Worm (Caenorhabditis elegans) whole organism, early embryonic: ENCODE results near the gene ttr-19.

ENCODE experiments used
- B0310.2 ChIP-seq: sonication (generic microtip); optimal IDR thresholded peaks from 2 replicates; lab custom pipeline; 2016; ENCODE audit warnings: mild to moderate bottlenecking, missing genetic modification characterization, missing compliant biosample characterization
- F13C5.2 ChIP-seq: sonication (generic microtip); optimal IDR thresholded peaks from 2 replicates; lab custom pipeline; 2017; ENCODE audit warnings: mild to moderate bottlenecking, missing genetic modification characterization, inconsistent platforms, missing compliant biosample characterization
- aly-1 ChIP-seq: sonication (generic microtip); optimal IDR thresholded peaks from 2 replicates; lab custom pipeline; 2016; ENCODE audit warnings: missing genetic modification characterization, missing compliant biosample characterization
- ama-1 ChIP-seq: fragments of 150-350 bp; optimal IDR thresholded peaks from 2 replicates; lab custom pipeline; 2014
- ceh-13 ChIP-seq: fragments of 200-800 bp; sonication (Bioruptor generic); optimal IDR thresholded peaks from 2 replicates; lab custom pipeline; 2018; ENCODE audit warnings: mild to moderate bottlenecking, missing genetic modification characterization, missing compliant biosample characterization
- ceh-36 ChIP-seq: sonication (generic microtip); optimal IDR thresholded peaks from 2 replicates; lab custom pipeline; 2016; ENCODE audit warnings: missing genetic modification characterization, inconsistent platforms, missing compliant biosample characterization
- ets-7 ChIP-seq: sonication (generic microtip); optimal IDR thresholded peaks from 2 replicates; lab custom pipeline; 2016; ENCODE audit warnings: missing genotype, missing genetic modification characterization, missing compliant biosample characterization
- flt-1 ChIP-seq: fragments of 200-800 bp; sonication (Bioruptor generic); IDR thresholded peaks from 2 replicates; pipeline ENCODE4 v1.3.6; 2022; ENCODE audit warnings: missing genetic modification characterization, missing compliant biosample characterization
- hmbx-1 ChIP-seq: sonication (generic microtip); optimal IDR thresholded peaks from 2 replicates; lab custom pipeline; 2016; ENCODE audit warnings: mild to moderate bottlenecking, missing genetic modification characterization, missing compliant biosample characterization
- hmg-4 ChIP-seq: fragments of 200-800 bp; sonication (Bioruptor generic); optimal IDR thresholded peaks from 2 replicates; lab custom pipeline; 2018; ENCODE audit warnings: mild to moderate bottlenecking, missing genetic modification characterization, missing compliant biosample characterization
- hnd-1 ChIP-seq: sonication (generic microtip); optimal IDR thresholded peaks from 2 replicates; lab custom pipeline; 2016; ENCODE audit warnings: missing genetic modification characterization, missing compliant biosample characterization
- pes-1 ChIP-seq: fragments of 200-800 bp; sonication (Bioruptor generic); IDR thresholded peaks from 2 replicates; pipeline ENCODE4 v1.3.6; 2022; ENCODE audit warnings: missing genetic modification reagents, missing genetic modification characterization, missing compliant biosample characterization
- scrt-1 ChIP-seq: fragments of 200-800 bp; sonication (Bioruptor generic); IDR thresholded peaks from 2 replicates; pipeline ENCODE4 v1.3.6; 2022; ENCODE audit warnings: missing genetic modification characterization, missing compliant biosample characterization
- sea-1 ChIP-seq: fragments of 200-800 bp; sonication (Bioruptor generic); conservative IDR thresholded peaks from 2 replicates; pipeline ENCODE4 v1.3.6; 2022; ENCODE audit warnings: missing genetic modification characterization, missing compliant biosample characterization
- tbx-11 ChIP-seq: fragments of 200-800 bp; sonication (Bioruptor generic); IDR thresholded peaks from 2 replicates; pipeline ENCODE4 v1.3.6; 2022; ENCODE audit warnings: missing genetic modification characterization, missing compliant biosample characterization
- tbx-37 ChIP-seq: fragments of 200-800 bp; sonication (Bioruptor generic); conservative IDR thresholded peaks from 2 replicates; pipeline ENCODE4 v1.3.6; 2022; ENCODE audit warnings: missing genetic modification reagents, missing genetic modification characterization, missing compliant biosample characterization
- tra-4 ChIP-seq: sonication (generic microtip); optimal IDR thresholded peaks from 2 replicates; lab custom pipeline; 2017; ENCODE audit warnings: missing genetic modification characterization, missing compliant biosample characterization

Gene ttr-19

DNA sequence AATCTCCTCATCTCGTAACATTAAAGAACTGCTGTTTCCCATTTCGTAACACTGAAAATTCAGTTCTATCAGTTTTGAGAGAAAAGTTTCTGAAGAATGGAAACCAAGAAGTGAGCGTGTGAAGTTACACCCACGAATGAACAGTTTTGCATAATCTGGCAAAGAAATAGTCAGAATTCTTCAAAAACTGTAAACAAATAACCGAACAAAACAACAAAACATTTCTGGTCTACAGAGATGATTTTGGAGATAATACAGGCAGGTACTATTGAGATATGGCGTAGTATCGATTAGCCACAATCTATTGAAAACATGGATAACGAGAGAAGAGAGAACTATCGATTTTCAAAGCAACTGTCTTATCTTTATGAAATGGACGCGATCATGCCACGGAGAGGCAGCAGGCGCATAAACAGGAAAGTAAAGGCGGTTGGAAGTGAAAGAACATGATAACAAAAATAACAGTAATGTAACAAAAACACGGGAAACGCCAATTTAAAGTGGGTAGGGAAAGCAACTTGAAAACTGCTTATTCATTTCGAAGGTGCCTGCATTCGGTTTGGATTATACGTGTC, 23.7 kb downstream of the ttr-19 start, which contains the start of gene chpf-1:
Gene chpf-1 (minus strand): TSS at position 51 of the 575 bp plus-strand sequence.
- TF ChIP-seq aly-1 (no peak), hmg-4 (GFP tag; lab: Kevin White, UChicago) (no peak), hnd-1 (tag; lab: Kevin White, UChicago) (no peak)

DNA sequence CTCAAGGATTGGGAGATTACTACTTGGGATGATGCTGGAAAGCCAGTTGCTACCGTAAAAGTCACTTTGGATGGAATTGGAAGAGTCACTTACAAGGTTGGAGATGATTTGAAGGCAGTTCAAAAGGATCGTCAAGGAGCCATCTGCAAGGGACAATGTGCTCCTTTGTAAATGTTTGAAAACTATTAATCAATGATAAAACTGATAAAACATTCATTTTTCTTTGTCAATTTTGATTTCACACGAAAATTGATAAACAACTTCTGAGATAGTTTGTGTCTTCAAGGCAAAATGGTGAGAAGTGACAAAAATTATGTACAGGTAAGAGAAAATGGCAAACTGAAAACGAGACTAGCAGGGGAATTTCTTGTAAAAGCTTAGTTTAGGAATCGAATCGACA, 24.9 kb downstream of the ttr-19 start:
- no peak for TF ChIP-seq tra-4 (tag; lab: Kevin White, UChicago)
- TF ChIP-seq hnd-1 (tag; lab: Kevin White, UChicago): no peak
- TF ChIP-seq hmbx-1: no peak
- no peak for TF ChIP-seq ceh-13 (GFP tag; lab: Kevin White, UChicago)
- TF ChIP-seq sea-1 (GFP tag; lab: Robert Waterston, UW): no peak
- TF ChIP-seq hmg-4 (GFP tag; lab: Kevin White, UChicago): no peak
- TF ChIP-seq flt-1 (GFP tag; lab: Robert Waterston, UW): no peak
- TF ChIP-seq scrt-1 (GFP tag; lab: Robert Waterston, UW): no peak

DNA sequence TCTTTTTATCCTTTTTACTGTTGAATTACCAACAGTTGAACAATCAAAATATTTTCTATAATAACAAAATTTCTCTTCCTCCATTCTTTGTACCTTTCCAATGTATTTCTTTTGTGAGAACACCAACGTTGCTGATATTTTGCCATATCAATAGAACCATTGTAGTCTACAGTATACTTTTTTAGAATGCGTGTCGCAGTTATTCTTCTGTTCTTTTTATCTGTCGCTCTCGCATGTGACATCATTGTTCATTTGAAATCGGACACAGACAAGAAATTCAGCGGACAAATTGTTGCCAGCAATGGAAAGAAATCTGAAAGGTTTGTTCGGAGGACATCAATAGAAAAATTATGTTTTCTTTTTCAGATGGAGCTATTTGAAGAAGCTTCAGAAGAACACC, 25.3 kb downstream of the ttr-19 start, which contains the start of gene ZK856.7:
Gene ZK856.7 (plus strand): TSS at position 186 of the 400 bp plus-strand sequence.
- no peak for TF ChIP-seq tra-4 (tag; lab: Kevin White, UChicago)
- no peak for TF ChIP-seq pes-1 (GFP tag; lab: Robert Waterston, UW)
- no peak for TF ChIP-seq tbx-11 (GFP tag; lab: Robert Waterston, UW)
- no peak for TF ChIP-seq scrt-1 (GFP tag; lab: Robert Waterston, UW)
- no peak for TF ChIP-seq sea-1 (GFP tag; lab: Robert Waterston, UW)
- no peak for TF ChIP-seq tbx-37 (GFP tag; lab: Robert Waterston, UW)
- no peak for TF ChIP-seq B0310.2
- no peak for TF ChIP-seq flt-1 (GFP tag; lab: Robert Waterston, UW)
- TF ChIP-seq ceh-36: no peak
- TF ChIP-seq hnd-1 (tag; lab: Kevin White, UChicago): no peak
- no peak for TF ChIP-seq aly-1
- no peak for TF ChIP-seq hmg-4 (GFP tag; lab: Kevin White, UChicago)
- no peak for TF ChIP-seq F13C5.2 (tag; lab: Kevin White, UChicago)
- no peak for TF ChIP-seq ama-1 (lab: Kevin White, UChicago)
- TF ChIP-seq ets-7 (tag; lab: Kevin White, UChicago): no peak
- no peak for TF ChIP-seq ceh-13 (GFP tag; lab: Kevin White, UChicago)
- no peak for TF ChIP-seq hmbx-1

- TF ChIP-seq ets-7 (tag; lab: Kevin White, UChicago) (no peak), ceh-13 (GFP tag; lab: Kevin White, UChicago) (no peak), tra-4 (tag; lab: Kevin White, UChicago) (no peak), sea-1 (GFP tag; lab: Robert Waterston, UW) (no peak), tbx-11 (GFP tag; lab: Robert Waterston, UW) (no peak)
Measured at ce11 chrV:10198386-10198785, 28.8 kb downstream of the ttr-19 start, which contains the start of gene ZK856.6. ZK856.6 (plus strand) TSS chrV:10198686.

DNA sequence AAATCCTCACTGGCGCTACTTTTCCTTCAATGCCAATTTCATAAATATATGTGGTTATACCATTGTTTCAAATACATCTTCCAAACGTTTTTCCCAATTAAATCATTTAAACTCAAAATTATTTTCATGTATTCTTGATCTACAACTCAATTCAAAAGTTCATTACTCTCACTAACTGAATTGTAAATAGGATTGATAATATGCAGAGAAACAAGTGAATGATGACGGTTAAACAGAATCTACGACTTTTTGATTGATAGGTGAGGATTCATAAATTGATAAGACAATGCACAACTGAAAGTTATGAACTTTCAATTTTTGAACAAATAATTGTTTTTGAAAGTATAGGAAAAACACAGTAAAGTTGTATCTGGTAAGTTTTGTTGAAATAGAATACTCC, 36.0 kb downstream of the ttr-19 start:
- TF ChIP-seq ceh-13 (GFP tag; lab: Kevin White, UChicago): no peak
- TF ChIP-seq B0310.2: no peak
- TF ChIP-seq ceh-36: no peak
- TF ChIP-seq ama-1 (lab: Kevin White, UChicago): no peak
- no peak for TF ChIP-seq ets-7 (tag; lab: Kevin White, UChicago)
- no peak for TF ChIP-seq hmg-4 (GFP tag; lab: Kevin White, UChicago)
- no peak for TF ChIP-seq flt-1 (GFP tag; lab: Robert Waterston, UW)
- no peak for TF ChIP-seq tra-4 (tag; lab: Kevin White, UChicago)
- TF ChIP-seq tbx-37 (GFP tag; lab: Robert Waterston, UW): no peak
- no peak for TF ChIP-seq pes-1 (GFP tag; lab: Robert Waterston, UW)
- TF ChIP-seq F13C5.2 (tag; lab: Kevin White, UChicago): no peak
- no peak for TF ChIP-seq scrt-1 (GFP tag; lab: Robert Waterston, UW)
- no peak for TF ChIP-seq hmbx-1
- TF ChIP-seq sea-1 (GFP tag; lab: Robert Waterston, UW): no peak
- TF ChIP-seq hnd-1 (tag; lab: Kevin White, UChicago): no peak
- no peak for TF ChIP-seq tbx-11 (GFP tag; lab: Robert Waterston, UW)
- no peak for TF ChIP-seq aly-1

ce11 chrV:10190081-10190556, 37.1 kb downstream of the ttr-19 start, which contains the start of gene ZK856.5:
ZK856.5 (minus strand) TSS chrV:10190131.
- TF ChIP-seq B0310.2 (no peak), F13C5.2 (tag; lab: Kevin White, UChicago) (no peak), tbx-37 (GFP tag; lab: Robert Waterston, UW) (no peak), hmbx-1 (no peak), tra-4 (tag; lab: Kevin White, UChicago) (no peak), ceh-36 (no peak), tbx-11 (GFP tag; lab: Robert Waterston, UW) (no peak), ama-1 (lab: Kevin White, UChicago) (no peak), hnd-1 (tag; lab: Kevin White, UChicago) (no peak), flt-1 (GFP tag; lab: Robert Waterston, UW) (no peak), ceh-13 (GFP tag; lab: Kevin White, UChicago) (no peak)

DNA sequence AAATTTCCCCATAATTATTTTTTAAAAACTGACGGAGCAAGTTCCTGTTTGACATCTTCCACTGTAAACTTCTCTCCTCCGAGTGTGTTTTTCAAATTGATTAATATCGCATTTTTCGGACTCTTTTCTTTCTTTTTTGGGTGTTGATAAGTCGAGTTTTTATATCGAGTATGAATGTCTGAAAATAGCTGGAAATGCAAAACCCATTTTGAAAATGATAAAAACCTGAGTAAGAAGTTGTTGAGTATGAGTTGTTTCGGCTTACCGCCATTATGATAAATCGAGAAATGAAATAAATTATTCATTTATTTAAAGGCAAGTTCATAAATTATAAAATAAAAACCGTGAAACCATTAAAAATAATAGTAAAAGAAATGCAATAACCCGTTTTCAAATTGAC, 41.5 kb downstream of the ttr-19 start, which contains the start of gene ZK856.18:
Gene ZK856.18 (minus strand): TSS at position 289 of the 400 bp plus-strand sequence.
- TF ChIP-seq F13C5.2 (tag; lab: Kevin White, UChicago) (no peak), ets-7 (tag; lab: Kevin White, UChicago) (no peak), sea-1 (GFP tag; lab: Robert Waterston, UW) (no peak), ceh-13 (GFP tag; lab: Kevin White, UChicago) (no peak), scrt-1 (GFP tag; lab: Robert Waterston, UW) (no peak), pes-1 (GFP tag; lab: Robert Waterston, UW) (no peak), ceh-36 (no peak), hmbx-1 (no peak), tra-4 (tag; lab: Kevin White, UChicago) (no peak), B0310.2 (no peak), hmg-4 (GFP tag; lab: Kevin White, UChicago) (no peak), flt-1 (GFP tag; lab: Robert Waterston, UW) (no peak)
